Fruit fly (Drosophila melanogaster) Kc167 (cell line): ENCODE measurements around the gene unc79.

ENCODE experiments used
- Myc ChIP-seq: fragments of >200 bp; optimal IDR thresholded peaks from 2 replicates; lab custom pipeline; 2017; ENCODE audit warnings: missing external identifiers
- Sin3A ChIP-seq: fragments of >200 bp; optimal IDR thresholded peaks from 2 replicates; lab custom pipeline; 2018; ENCODE audit warnings: missing external identifiers
- h ChIP-seq: fragments of >200 bp; optimal IDR thresholded peaks from 3 replicates; lab custom pipeline; 2018; ENCODE audit warnings: missing external identifiers

DNA sequence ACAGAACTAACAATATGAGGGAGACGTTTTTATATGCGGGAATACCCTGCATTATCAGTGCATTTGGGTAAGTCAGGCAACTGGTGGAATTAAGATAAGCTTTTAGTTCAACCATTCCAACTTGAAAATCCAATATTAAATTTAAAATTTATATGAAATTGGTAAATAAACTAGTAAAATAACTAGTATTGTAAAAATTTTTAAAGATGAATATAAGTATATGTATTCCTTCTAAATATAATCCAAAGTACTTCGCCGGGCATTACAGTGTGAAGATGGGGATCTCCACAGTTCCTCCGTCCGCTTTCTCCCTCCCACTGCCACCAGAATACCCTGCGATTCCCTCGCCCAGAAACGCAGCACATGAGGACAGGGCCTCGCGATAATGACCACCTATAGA, 36.9 kb upstream of the unc79 start:
- TF ChIP-seq h (no peak), Sin3A (lab: Kevin White, UChicago) (no peak), Myc (lab: Kevin White, UChicago) (no peak)
